Fruit fly (Drosophila melanogaster) whole organism, prepupa: ENCODE measurements around the gene RpL27.

Experiments used
- Blimp-1 ChIP-seq: fragments of 200-800 bp; sonication (Bioruptor generic); optimal IDR thresholded peaks from 3 replicates; lab custom pipeline; 2017; ENCODE audit warnings: missing biosample characterization, missing genetic modification characterization, mild to moderate bottlenecking, moderate library complexity, missing genetic modification reagents
- CG10631 ChIP-seq: fragments of 200-800 bp; sonication (Bioruptor generic); optimal IDR thresholded peaks from 2 replicates; lab custom pipeline; 2016; ENCODE audit warnings: missing biosample characterization, missing genetic modification characterization
- CG10669 ChIP-seq: fragments of 200-800 bp; sonication (Bioruptor generic); optimal IDR thresholded peaks from 3 replicates; lab custom pipeline; 2018; ENCODE audit warnings: missing biosample characterization, mild to moderate bottlenecking, missing genetic modification characterization, moderate library complexity
- CG11294 ChIP-seq: fragments of 200-800 bp; sonication (Bioruptor generic); IDR thresholded peaks from 2 replicates; pipeline ENCODE4 v1.3.6; 2022; ENCODE audit warnings: missing biosample characterization, missing genetic modification characterization
- CG11902 ChIP-seq: fragments of 200-800 bp; sonication (Bioruptor generic); optimal IDR thresholded peaks from 3 replicates; lab custom pipeline; 2016; ENCODE audit warnings: missing biosample characterization, missing genetic modification characterization
- CG15336 ChIP-seq: fragments of 200-800 bp; sonication (Bioruptor generic); IDR thresholded peaks from 2 replicates; pipeline ENCODE4 v1.3.6; 2022; ENCODE audit warnings: missing biosample characterization, missing genetic modification characterization
- CG16779 ChIP-seq: fragments of 200-800 bp; sonication (Bioruptor generic); optimal IDR thresholded peaks from 3 replicates; lab custom pipeline; 2017; ENCODE audit warnings: missing biosample characterization, mild to moderate bottlenecking, missing genetic modification characterization
- CG3032 ChIP-seq: fragments of 200-800 bp; optimal IDR thresholded peaks from 2 replicates; lab custom pipeline; 2019; ENCODE audit warnings: missing biosample characterization, mild to moderate bottlenecking, missing genetic modification characterization, moderate library complexity
- CG32006 ChIP-seq: fragments of 200-800 bp; sonication (Bioruptor generic); optimal IDR thresholded peaks from 3 replicates; lab custom pipeline; 2017; ENCODE audit warnings: missing biosample characterization, mild to moderate bottlenecking, missing genetic modification characterization
- CG4318 ChIP-seq: fragments of 200-800 bp; sonication (Bioruptor generic); optimal IDR thresholded peaks from 3 replicates; lab custom pipeline; 2017; ENCODE audit warnings: missing biosample characterization, mild to moderate bottlenecking, missing genetic modification characterization
- CG6276 ChIP-seq: fragments of 200-800 bp; sonication (Bioruptor generic); optimal IDR thresholded peaks from 2 replicates; lab custom pipeline; 2017; ENCODE audit warnings: missing biosample characterization, mild to moderate bottlenecking, missing genetic modification characterization
- CG6792 ChIP-seq: fragments of 200-800 bp; sonication (Bioruptor generic); optimal IDR thresholded peaks from 3 replicates; lab custom pipeline; 2016; ENCODE audit warnings: missing biosample characterization, missing genetic modification characterization
- CG6808 ChIP-seq: fragments of 200-800 bp; sonication (Bioruptor generic); optimal IDR thresholded peaks from 3 replicates; lab custom pipeline; 2017; ENCODE audit warnings: missing biosample characterization, missing genetic modification characterization, mild to moderate bottlenecking, moderate library complexity, missing genetic modification reagents
- CG6854 ChIP-seq: fragments of 200-800 bp; sonication (Bioruptor generic); optimal IDR thresholded peaks from 2 replicates; lab custom pipeline; 2017; ENCODE audit warnings: missing biosample characterization, mild to moderate bottlenecking, missing genetic modification characterization
- CG8119 ChIP-seq: fragments of 200-800 bp; sonication (Bioruptor generic); IDR thresholded peaks from 3 replicates; pipeline ENCODE4 v1.3.6; 2022; ENCODE audit warnings: missing biosample characterization, missing genetic modification characterization
- CG8319 ChIP-seq: fragments of 200-800 bp; sonication (Bioruptor generic); optimal IDR thresholded peaks from 3 replicates; lab custom pipeline; 2016; ENCODE audit warnings: missing biosample characterization, missing genetic modification characterization
- CG9139 ChIP-seq: fragments of 200-800 bp; sonication (Bioruptor generic); optimal IDR thresholded peaks from 3 replicates; lab custom pipeline; 2017; ENCODE audit warnings: missing biosample characterization, mild to moderate bottlenecking, missing genetic modification characterization
- Eip75B ChIP-seq: fragments of 200-800 bp; sonication (Bioruptor generic); optimal IDR thresholded peaks from 3 replicates; lab custom pipeline; 2016; ENCODE audit warnings: missing biosample characterization, missing genetic modification characterization
- Eip78C ChIP-seq: fragments of 200-800 bp; sonication (Bioruptor generic); peaks from one replicate; lab custom pipeline; 2016; ENCODE audit warnings: missing biosample characterization, missing genetic modification characterization
- Eip93F ChIP-seq: fragments of 200-800 bp; sonication (Bioruptor generic); optimal IDR thresholded peaks from 2 replicates; lab custom pipeline; 2016; ENCODE audit warnings: missing biosample characterization, mild to moderate bottlenecking, missing genetic modification characterization
- Gug ChIP-seq: fragments of 200-800 bp; sonication (Bioruptor generic); IDR thresholded peaks from 2 replicates; pipeline ENCODE4 v1.3.6; 2022; ENCODE audit warnings: missing biosample characterization, missing genetic modification characterization
- Hr4 ChIP-seq: fragments of 200-800 bp; sonication (Bioruptor generic); optimal IDR thresholded peaks from 3 replicates; lab custom pipeline; 2016; ENCODE audit warnings: missing biosample characterization, missing genetic modification characterization
- Lpt ChIP-seq: fragments of 200-800 bp; sonication (Bioruptor generic); optimal IDR thresholded peaks from 3 replicates; lab custom pipeline; 2016; ENCODE audit warnings: missing biosample characterization, missing genetic modification characterization
- Met ChIP-seq: fragments of 200-800 bp; sonication (Bioruptor generic); optimal IDR thresholded peaks from 3 replicates; lab custom pipeline; 2016; ENCODE audit warnings: missing biosample characterization, missing genetic modification characterization
- OdsH ChIP-seq: fragments of 200-800 bp; sonication (Bioruptor generic); optimal IDR thresholded peaks from 3 replicates; lab custom pipeline; 2016; ENCODE audit warnings: missing biosample characterization, missing genetic modification characterization
- Smox ChIP-seq: fragments of 200-800 bp; sonication (Bioruptor generic); optimal IDR thresholded peaks from 3 replicates; lab custom pipeline; 2016; ENCODE audit warnings: missing biosample characterization, missing genetic modification characterization
- Sox102F ChIP-seq: fragments of 200-800 bp; sonication (Bioruptor generic); optimal IDR thresholded peaks from 2 replicates; lab custom pipeline; 2016; ENCODE audit warnings: missing biosample characterization, mild to moderate bottlenecking, missing genetic modification characterization
- Sox14 ChIP-seq: fragments of 200-800 bp; sonication (Bioruptor generic); optimal IDR thresholded peaks from 3 replicates; lab custom pipeline; 2016; ENCODE audit warnings: missing biosample characterization, missing genetic modification characterization
- Sox15 ChIP-seq: fragments of 200-800 bp; sonication (Bioruptor generic); optimal IDR thresholded peaks from 3 replicates; lab custom pipeline; 2016; ENCODE audit warnings: missing biosample characterization, missing genetic modification characterization
- achi ChIP-seq: fragments of 200-800 bp; sonication (Bioruptor generic); optimal IDR thresholded peaks from 3 replicates; lab custom pipeline; 2016; ENCODE audit warnings: missing biosample characterization, missing genetic modification characterization
- cyc ChIP-seq: fragments of 200-800 bp; sonication (Bioruptor generic); optimal IDR thresholded peaks from 3 replicates; lab custom pipeline; 2016; ENCODE audit warnings: missing biosample characterization, missing genetic modification characterization
- dsx ChIP-seq: fragments of 200-800 bp; optimal IDR thresholded peaks from 3 replicates; lab custom pipeline; 2019; ENCODE audit warnings: missing biosample characterization, mild to moderate bottlenecking, missing genetic modification characterization, moderate library complexity; ENCODE audit not compliant: poor library complexity, severe bottlenecking
- eg ChIP-seq: fragments of 200-800 bp; sonication (Bioruptor generic); IDR thresholded peaks from 3 replicates; pipeline ENCODE4 v1.3.6; 2022; ENCODE audit warnings: missing biosample characterization, missing genetic modification characterization
- esn ChIP-seq: fragments of 200-800 bp; sonication (Bioruptor generic); optimal IDR thresholded peaks from 2 replicates; lab custom pipeline; 2016; ENCODE audit warnings: missing biosample characterization, mild to moderate bottlenecking, missing genetic modification characterization, moderate library complexity
- fd59A ChIP-seq: fragments of 200-800 bp; sonication (Bioruptor generic); optimal IDR thresholded peaks from 2 replicates; lab custom pipeline; 2017; ENCODE audit warnings: missing biosample characterization, mild to moderate bottlenecking, missing genetic modification characterization, missing genetic modification reagents
- fd85E ChIP-seq: fragments of 200-800 bp; sonication (Bioruptor generic); optimal IDR thresholded peaks from 3 replicates; lab custom pipeline; 2016; ENCODE audit warnings: missing biosample characterization, missing genetic modification characterization
- fkh ChIP-seq: fragments of 200-800 bp; sonication (Bioruptor generic); optimal IDR thresholded peaks from 3 replicates; lab custom pipeline; 2017; ENCODE audit warnings: missing biosample characterization, mild to moderate bottlenecking, missing genetic modification characterization, moderate library complexity
- lz ChIP-seq: fragments of 200-800 bp; sonication (Bioruptor generic); optimal IDR thresholded peaks from 3 replicates; lab custom pipeline; 2016; ENCODE audit warnings: missing biosample characterization, missing genetic modification characterization
- net ChIP-seq: fragments of 200-800 bp; sonication (Bioruptor generic); optimal IDR thresholded peaks from 3 replicates; lab custom pipeline; 2016; ENCODE audit warnings: missing biosample characterization, missing genetic modification characterization
- spab ChIP-seq: fragments of 200-800 bp; sonication (Bioruptor generic); optimal IDR thresholded peaks from 2 replicates; lab custom pipeline; 2017; ENCODE audit warnings: missing biosample characterization, mild to moderate bottlenecking, missing genetic modification characterization, missing genetic modification reagents
- svp ChIP-seq: fragments of 200-800 bp; sonication (Bioruptor generic); peaks from one replicate; lab custom pipeline; 2016; ENCODE audit warnings: missing biosample characterization, missing genetic modification characterization
- topi ChIP-seq: fragments of 200-800 bp; sonication (Bioruptor generic); optimal IDR thresholded peaks from 3 replicates; lab custom pipeline; 2016; ENCODE audit warnings: missing biosample characterization, missing genetic modification characterization
- vri ChIP-seq: fragments of 200-800 bp; sonication (Bioruptor generic); optimal IDR thresholded peaks from 3 replicates; lab custom pipeline; 2016; ENCODE audit warnings: missing biosample characterization, mild to moderate bottlenecking, missing genetic modification characterization

Gene RpL27

DNA sequence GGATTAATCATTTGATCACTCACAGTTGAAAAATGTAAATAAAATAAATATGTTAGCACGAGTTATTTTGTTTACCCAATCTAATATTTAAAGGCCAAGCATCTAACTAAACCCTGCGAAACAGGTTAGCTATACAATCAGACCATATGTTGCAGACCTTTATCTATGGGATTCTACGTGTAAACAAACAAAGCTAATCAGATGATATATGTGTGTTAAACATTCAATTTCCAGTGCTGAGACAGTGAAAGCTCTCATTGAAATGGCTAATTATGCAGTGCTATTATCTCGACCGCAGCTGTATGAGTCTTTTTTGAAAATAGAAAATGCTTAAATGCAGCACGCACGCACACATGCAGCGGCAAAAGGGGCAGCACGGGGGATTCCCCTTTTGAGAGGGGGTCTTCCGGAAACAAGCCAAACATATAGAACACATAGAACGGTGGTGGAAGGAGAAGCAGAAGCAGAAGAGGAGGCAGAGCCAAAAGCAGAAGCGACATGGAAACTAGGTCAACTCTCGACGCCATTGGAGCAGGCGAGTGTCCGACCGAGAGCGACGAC, 24.9 kb downstream of the RpL27 start:
- TF ChIP-seq Hr4 (GFP tag; lab: Kevin White, UChicago) (peak; percentile 8), dsx (no peak), CG15336 (peak; percentile 39; the same call in 1 of the 2 replicates), CG32006 (GFP tag; lab: Kevin White, UChicago) (peak; percentile 43), fkh (GFP tag; lab: Kevin White, UChicago) (peak; percentile 59), svp (no peak), OdsH (GFP tag; lab: Kevin White, UChicago) (no peak), Eip75B (GFP tag; lab: Kevin White, UChicago) (no peak), eg (GFP tag; lab: Robert Waterston, UW) (0 out of 3 replicates have a peak, but pooled peaks have one; percentile 18), CG3032 (tag; lab: Kevin White, UChicago) (no peak), CG4318 (GFP tag; lab: Kevin White, UChicago) (no peak), Sox14 (GFP tag; lab: Kevin White, UChicago) (no peak), net (GFP tag; lab: Kevin White, UChicago) (no peak), CG6854 (GFP tag; lab: Kevin White, UChicago) (no peak)

DNA sequence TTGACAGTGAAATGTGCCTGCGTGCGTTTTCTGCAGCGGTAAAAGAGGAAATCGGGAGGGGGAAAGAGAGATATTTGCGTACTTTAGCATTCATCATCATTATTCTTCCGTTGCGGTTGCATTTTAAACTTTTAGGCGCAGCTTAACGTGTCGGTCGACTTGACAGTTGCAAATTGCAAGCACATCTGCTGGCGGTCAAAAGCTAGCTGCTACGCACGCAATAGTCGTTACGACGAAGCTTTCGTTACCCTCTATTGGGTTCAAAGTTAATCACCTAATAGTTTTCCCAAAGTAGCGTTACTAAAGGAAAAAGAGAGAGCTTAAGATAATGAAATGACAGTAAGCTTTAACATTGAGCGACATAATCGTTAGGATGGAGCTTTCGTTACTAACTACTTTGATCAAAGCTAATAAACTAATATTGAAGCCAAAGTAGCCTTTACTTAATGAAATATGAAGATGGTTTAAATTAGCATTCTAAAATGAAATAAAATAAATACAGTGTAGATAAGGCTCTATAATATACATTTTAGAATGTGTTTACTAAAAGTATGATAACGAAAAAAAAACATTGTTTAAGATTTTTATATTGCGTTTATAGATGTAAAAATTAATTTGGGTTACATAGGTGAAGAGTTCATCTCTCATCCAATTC, 32.7 kb downstream of the RpL27 start:
- TF ChIP-seq Eip75B (GFP tag; lab: Kevin White, UChicago) (no peak), CG16779 (tag; lab: Kevin White, UChicago) (no peak), Hr4 (GFP tag; lab: Kevin White, UChicago) (no peak), CG4318 (GFP tag; lab: Kevin White, UChicago) (no peak), CG10669 (GFP tag; lab: Kevin White, UChicago) (no peak), Eip93F (GFP tag; lab: Kevin White, UChicago) (no peak), vri (GFP tag; lab: Kevin White, UChicago) (no peak), CG8319 (GFP tag; lab: Kevin White, UChicago) (no peak), svp (peak; percentile 64), spab (GFP tag; lab: Kevin White, UChicago) (no peak), achi (GFP tag; lab: Kevin White, UChicago) (peak; percentile 77), OdsH (GFP tag; lab: Kevin White, UChicago) (no peak), eg (GFP tag; lab: Robert Waterston, UW) (peak; percentile 23; the same call in 1 of the 3 replicates), CG3032 (tag; lab: Kevin White, UChicago) (no peak), Gug (GFP tag; lab: Robert Waterston, UW) (no peak), Eip78C (GFP tag; lab: Kevin White, UChicago) (no peak), CG10631 (GFP tag; lab: Kevin White, UChicago) (no peak)

DNA sequence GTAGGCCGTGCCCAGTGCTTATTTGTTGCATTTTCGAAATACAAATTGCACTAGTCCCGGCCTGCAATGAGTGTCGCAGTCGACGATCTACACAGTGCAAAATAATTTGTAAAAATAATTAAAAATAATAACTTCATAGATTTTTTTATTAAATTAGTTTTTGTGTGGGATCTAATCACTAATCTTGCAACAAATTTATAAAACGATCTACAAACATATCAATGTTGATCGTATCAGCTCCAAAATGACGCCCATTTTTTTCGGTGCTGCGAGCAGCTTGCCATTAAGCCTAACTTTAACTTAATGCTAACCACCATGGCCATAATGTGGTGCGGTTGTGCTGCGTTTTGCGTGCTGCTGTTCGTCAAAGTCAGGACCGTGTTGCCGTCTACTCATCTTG, 33.4 kb downstream of the RpL27 start:
- no peak for TF ChIP-seq Sox15 (GFP tag; lab: Kevin White, UChicago)
- TF ChIP-seq Blimp-1 (GFP tag; lab: Kevin White, UChicago), result no peak
- peak; percentile 25 for TF ChIP-seq Smox (GFP tag; lab: Kevin White, UChicago)
- TF ChIP-seq CG32006 (GFP tag; lab: Kevin White, UChicago), result peak; percentile 65
- TF ChIP-seq esn, result peak; percentile 47
- TF ChIP-seq net (GFP tag; lab: Kevin White, UChicago), result no peak
- TF ChIP-seq Met (GFP tag; lab: Kevin White, UChicago), result peak; percentile 39
- peak; percentile 77 for TF ChIP-seq CG15336
- TF ChIP-seq fd59A, result no peak
- peak; percentile 38 for TF ChIP-seq cyc (GFP tag; lab: Kevin White, UChicago)
- TF ChIP-seq CG9139 (GFP tag; lab: Kevin White, UChicago), result peak; percentile 22
- TF ChIP-seq CG11902, result no peak
- no peak for TF ChIP-seq CG16779 (tag; lab: Kevin White, UChicago)
- no peak for TF ChIP-seq CG4318 (GFP tag; lab: Kevin White, UChicago)
- TF ChIP-seq fd85E (GFP tag; lab: Kevin White, UChicago), result no peak
- peak; percentile 47 for TF ChIP-seq CG3032 (tag; lab: Kevin White, UChicago)
- peak; percentile 35 for TF ChIP-seq Lpt (GFP tag; lab: Kevin White, UChicago)
- TF ChIP-seq Sox14 (GFP tag; lab: Kevin White, UChicago), result peak; percentile 10
- TF ChIP-seq CG6792 (GFP tag; lab: Kevin White, UChicago), result peak; percentile 30
- peak; percentile 70 for TF ChIP-seq CG8119 (GFP tag; lab: Robert Waterston, UW)
- peak; percentile 56 for TF ChIP-seq topi (GFP tag; lab: Kevin White, UChicago)
- peak; percentile 49 for TF ChIP-seq achi (GFP tag; lab: Kevin White, UChicago)
- TF ChIP-seq lz (GFP tag; lab: Kevin White, UChicago), result peak; percentile 30
- TF ChIP-seq Sox102F (GFP tag; lab: Kevin White, UChicago), result peak; percentile 13
- peak; percentile 55 for TF ChIP-seq OdsH (GFP tag; lab: Kevin White, UChicago)
- TF ChIP-seq svp, result peak; percentile 53
- TF ChIP-seq Eip78C (GFP tag; lab: Kevin White, UChicago), result peak; percentile 79
- peak; percentile 50 for TF ChIP-seq dsx
- TF ChIP-seq CG6808, result peak; percentile 46
- TF ChIP-seq CG11294 (GFP tag; lab: Robert Waterston, UW), result 0 out of 2 replicates have a peak, but pooled peaks have one; percentile 11
- TF ChIP-seq CG6276 (GFP tag; lab: Kevin White, UChicago), result peak; percentile 63
- TF ChIP-seq Eip93F (GFP tag; lab: Kevin White, UChicago), result no peak
